Worm (Caenorhabditis elegans): Measurements from ENCODE around the gene glc-3.

Gene glc-3

ce11 chrV:5445839-5446238 lies 7.7 kb downstream of the glc-3 start, which contains the start of gene F08F3.1:
TSS of gene F08F3.1 (plus strand) at chrV:5446139.
- no peak for TF ChIP-seq unc-62 (GFP tag; optimal IDR thresholded peaks at IDR 0.05)

- TF ChIP-seq unc-62 (GFP tag; optimal IDR thresholded peaks at IDR 0.05) = no peak
Measured at ce11 chrV:5444037-5444436, 9.5 kb downstream of the glc-3 start.

- TF ChIP-seq unc-62 (GFP tag; optimal IDR thresholded peaks at IDR 0.05) = no peak
Measured at ce11 chrV:5442366-5442765, 11.1 kb downstream of the glc-3 start.

- TF ChIP-seq unc-62 (GFP tag; optimal IDR thresholded peaks at IDR 0.05) = no peak
Measured at ce11 chrV:5439068-5439467, 14.4 kb downstream of the glc-3 start, which contains the start of gene snpc-1.3. TSS of gene snpc-1.3 (minus strand) at chrV:5439168.

- TF ChIP-seq unc-62 (GFP tag; optimal IDR thresholded peaks at IDR 0.05) = no peak
Measured at ce11 chrV:5433020-5433419, 20.5 kb downstream of the glc-3 start, which contains the start of gene acl-6. TSS of gene acl-6 (plus strand) at chrV:5433386.

- no peak for TF ChIP-seq unc-62 (GFP tag; optimal IDR thresholded peaks at IDR 0.05)
Measured at ce11 chrV:5432499-5432898, 21.0 kb downstream of the glc-3 start, which contains the start of gene F08F3.8. TSS of gene F08F3.8 (minus strand) at chrV:5432599.

- TF ChIP-seq unc-62 (GFP tag; optimal IDR thresholded peaks at IDR 0.05) = no peak
Measured at ce11 chrV:5427860-5428259, 25.7 kb downstream of the glc-3 start, which contains the start of gene rhr-1. TSS of gene rhr-1 (plus strand) at chrV:5428160.

ce11 chrV:5426337-5426736 lies 27.2 kb downstream of the glc-3 start:
- no peak for TF ChIP-seq unc-62 (GFP tag; optimal IDR thresholded peaks at IDR 0.05)

ce11 chrV:5425008-5425407 lies 28.5 kb downstream of the glc-3 start:
- no peak for TF ChIP-seq unc-62 (GFP tag; optimal IDR thresholded peaks at IDR 0.05)

- no peak for TF ChIP-seq unc-62 (GFP tag; optimal IDR thresholded peaks at IDR 0.05)
Measured at ce11 chrV:5423120-5423519, 30.4 kb downstream of the glc-3 start, which contains the start of gene cyp-14A5. TSS of gene cyp-14A5 (minus strand) at chrV:5423282.

ce11 chrV:5419915-5420314 lies 33.6 kb downstream of the glc-3 start, which contains the start of gene F08F3.6:
TSS of gene F08F3.6 (minus strand) at chrV:5420067.
- no peak for TF ChIP-seq unc-62 (GFP tag; optimal IDR thresholded peaks at IDR 0.05)

ce11 chrV:5412808-5413405 lies 40.6 kb downstream of the glc-3 start, which contains the start of gene F08F3.10:
TSS of gene F08F3.10 (plus strand) at chrV:5413355.
- TF ChIP-seq unc-62 (GFP tag; optimal IDR thresholded peaks at IDR 0.05) = no peak

ce11 chrV:5410679-5411078 lies 42.8 kb downstream of the glc-3 start, which contains the start of gene F08F3.4:
TSS of gene F08F3.4 (plus strand) at chrV:5410955.
- no peak for TF ChIP-seq unc-62 (GFP tag; optimal IDR thresholded peaks at IDR 0.05)

- TF ChIP-seq unc-62 (GFP tag; optimal IDR thresholded peaks at IDR 0.05) = no peak
Measured at ce11 chrV:5408921-5409320, 44.6 kb downstream of the glc-3 start.

- TF ChIP-seq unc-62 (GFP tag; optimal IDR thresholded peaks at IDR 0.05) = no peak
Measured at ce11 chrV:5408223-5408622, 45.3 kb downstream of the glc-3 start, which contains the start of gene C25A6.1. TSS of gene C25A6.1 (plus strand) at chrV:5408523.

ce11 chrV:5405053-5405452 lies 48.5 kb downstream of the glc-3 start, which contains the start of gene dmsr-7:
TSS of gene dmsr-7 (plus strand) at chrV:5405353.
- TF ChIP-seq unc-62 (GFP tag; optimal IDR thresholded peaks at IDR 0.05) = no peak

- TF ChIP-seq unc-62 (GFP tag; optimal IDR thresholded peaks at IDR 0.05) = no peak
Measured at ce11 chrV:5403938-5404337, 49.6 kb downstream of the glc-3 start.
